Fruit fly (Drosophila melanogaster): ENCODE data around the gene pygo.

The pygo gene

DNA sequence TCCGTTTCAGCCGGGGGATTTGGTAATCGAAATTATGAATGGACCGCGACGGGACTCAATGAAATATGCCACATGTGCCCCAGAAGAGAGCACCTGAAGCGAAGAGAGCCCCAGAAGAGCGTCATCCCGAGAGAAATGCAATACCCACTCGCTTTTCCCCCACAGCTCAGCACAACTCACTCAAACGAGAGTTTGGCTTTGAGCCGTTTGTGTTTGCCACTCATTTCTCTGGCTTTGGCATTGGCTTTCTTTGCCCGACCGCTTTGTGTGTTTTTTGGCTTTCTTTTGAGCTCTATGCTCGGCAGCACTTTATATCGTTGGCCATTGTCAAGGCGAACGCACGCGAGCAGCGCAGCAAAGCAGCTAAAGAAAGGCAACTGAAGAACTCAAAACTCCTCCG is 37.8 kb downstream of the pygo start, which contains the start of gene nyo:
Gene nyo (plus strand): TSS at position 312 of the 400 bp plus-strand sequence.
- TF ChIP-seq Dif (GFP tag; optimal IDR thresholded peaks at IDR 0.05; ENCODE audit: partially characterized antibody) (peak; percentile 6), Mio (GFP tag; optimal IDR thresholded peaks at IDR 0.05) (no peak), sv (GFP tag; optimal IDR thresholded peaks at IDR 0.05) (no peak), h (GFP tag; optimal IDR thresholded peaks at IDR 0.05) (no peak), rgr (GFP tag; optimal IDR thresholded peaks at IDR 0.05) (no peak), ey (GFP tag; optimal IDR thresholded peaks at IDR 0.05) (no peak)

DNA sequence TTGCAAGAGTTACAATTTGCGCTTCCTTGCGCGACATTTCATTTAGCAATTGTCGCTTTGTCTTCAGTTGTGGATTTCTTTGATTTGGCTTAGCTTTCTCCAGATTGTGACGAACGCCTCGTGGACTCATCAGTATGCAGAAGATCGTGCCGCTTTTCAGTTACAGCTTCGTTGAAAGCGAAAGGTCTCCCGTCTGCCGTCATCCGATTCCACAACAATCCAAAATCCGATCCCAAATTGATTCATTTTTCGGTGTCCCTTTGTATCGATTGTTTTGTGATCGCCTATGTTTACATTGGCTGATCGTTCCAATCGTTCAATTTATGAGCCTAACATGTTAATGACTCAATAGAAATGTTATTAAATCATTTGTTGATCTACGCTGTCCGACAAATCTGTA is 38.6 kb downstream of the pygo start:
- TF ChIP-seq dsf (GFP tag; optimal IDR thresholded peaks at IDR 0.05; ENCODE audit: borderline replicate concordance), result no peak
- TF ChIP-seq rgr (GFP tag; optimal IDR thresholded peaks at IDR 0.05), result no peak
- no peak for TF ChIP-seq Mio (GFP tag; optimal IDR thresholded peaks at IDR 0.05)
- TF ChIP-seq dmrt93B (GFP tag; optimal IDR thresholded peaks at IDR 0.05), result no peak
- TF ChIP-seq Hr78 (GFP tag; optimal IDR thresholded peaks at IDR 0.05), result no peak
- TF ChIP-seq CG9705 (GFP tag; optimal IDR thresholded peaks at IDR 0.05), result no peak
- TF ChIP-seq Abd-B (GFP tag; optimal IDR thresholded peaks at IDR 0.05), result no peak
- TF ChIP-seq CrebA (GFP tag; optimal IDR thresholded peaks at IDR 0.05; ENCODE audit: borderline replicate concordance), result no peak
- TF ChIP-seq Jra (GFP tag; optimal IDR thresholded peaks at IDR 0.05), result no peak

DNA sequence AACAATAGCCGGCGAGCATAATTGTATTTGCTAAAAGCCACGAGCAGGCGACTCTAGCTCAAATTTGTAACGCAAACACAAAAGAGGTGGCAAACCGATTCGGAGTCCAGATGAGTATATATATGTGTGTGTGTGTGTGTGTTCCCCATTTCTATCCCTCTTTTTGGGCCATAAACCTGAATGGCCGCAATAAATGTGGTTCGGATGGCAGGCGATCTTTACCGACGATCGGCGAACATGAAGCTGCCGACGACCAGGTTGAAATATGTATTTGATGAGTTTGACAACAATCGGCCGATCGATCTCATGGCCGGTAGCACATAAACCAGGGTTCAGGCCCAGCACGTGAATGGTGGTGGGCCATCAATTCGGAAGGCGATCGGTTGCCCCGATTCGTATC is 52.6 kb downstream of the pygo start:
- TF ChIP-seq Hr78 (GFP tag; optimal IDR thresholded peaks at IDR 0.05) (no peak), br (GFP tag; optimal IDR thresholded peaks at IDR 0.05) (no peak), OdsH (GFP tag; optimal IDR thresholded peaks at IDR 0.05) (no peak), HLH106 (tag; optimal IDR thresholded peaks at IDR 0.05) (no peak), h (GFP tag; optimal IDR thresholded peaks at IDR 0.05) (no peak), Mio (GFP tag; optimal IDR thresholded peaks at IDR 0.05) (no peak), Rel (GFP tag; optimal IDR thresholded peaks at IDR 0.05) (no peak), Rel (tag; optimal IDR thresholded peaks at IDR 0.05) (no peak), CrebA (GFP tag; optimal IDR thresholded peaks at IDR 0.05; ENCODE audit: borderline replicate concordance) (no peak), Dfd (GFP tag; optimal IDR thresholded peaks at IDR 0.05) (no peak), sv (GFP tag; optimal IDR thresholded peaks at IDR 0.05) (no peak), N (GFP tag; optimal IDR thresholded peaks at IDR 0.05) (no peak)
